Worm (Caenorhabditis elegans) whole organism, midembryonic: ENCODE measurements around the gene C14E2.6.
A peak's percentile ranks its signal among the peaks of the same experiment; 100 is the strongest.

Experiments used
- T22C8.4 ChIP-seq: fragments of 200-800 bp; sonication (Bioruptor generic); IDR thresholded peaks from 2 replicates; pipeline ENCODE4 v1.3.6; 2022; ENCODE audit warnings: missing genetic modification characterization, missing compliant biosample characterization
- cog-1 ChIP-seq: sonication (generic microtip); optimal IDR thresholded peaks from 2 replicates; lab custom pipeline; 2016; ENCODE audit warnings: missing genetic modification characterization, missing compliant biosample characterization
- flt-1 ChIP-seq: fragments of 200-800 bp; sonication (Bioruptor generic); IDR thresholded peaks from 2 replicates; pipeline ENCODE4 v1.3.6; 2022; ENCODE audit warnings: missing genetic modification characterization, missing compliant biosample characterization
- klf-2 ChIP-seq: fragments of 200-800 bp; sonication (Bioruptor generic); conservative IDR thresholded peaks from 2 replicates; pipeline ENCODE4 v1.3.6; 2022; ENCODE audit warnings: missing genetic modification reagents, missing genetic modification characterization, missing compliant biosample characterization
- med-1 ChIP-seq: sonication (generic microtip); optimal IDR thresholded peaks from 2 replicates; lab custom pipeline; 2017; ENCODE audit warnings: missing genetic modification characterization, mild to moderate bottlenecking, missing compliant biosample characterization, antibody characterized with exemption, missing genetic modification reagents; ENCODE audit not compliant: insufficient read depth
- ref-1 ChIP-seq: fragments of 200-800 bp; sonication (Bioruptor generic); conservative IDR thresholded peaks from 2 replicates; pipeline ENCODE4 v1.3.6; 2022; ENCODE audit warnings: missing genetic modification reagents, missing genetic modification characterization, missing compliant biosample characterization
- tab-1 ChIP-seq: fragments of 200-800 bp; sonication (Bioruptor generic); IDR thresholded peaks from 2 replicates; pipeline ENCODE4 v1.3.6; 2022; ENCODE audit warnings: missing genetic modification characterization, missing compliant biosample characterization
- ztf-23 ChIP-seq: fragments of 200-800 bp; sonication (Bioruptor generic); IDR thresholded peaks from 2 replicates; pipeline ENCODE4 v1.3.6; 2022; ENCODE audit warnings: missing genetic modification reagents, missing genetic modification characterization, missing compliant biosample characterization
- ztf-29 ChIP-seq: fragments of 200-800 bp; sonication (Bioruptor generic); IDR thresholded peaks from 2 replicates; pipeline ENCODE4 v1.3.6; 2022; ENCODE audit warnings: missing genetic modification reagents, missing genetic modification characterization, missing compliant biosample characterization

The C14E2.6 gene

DNA sequence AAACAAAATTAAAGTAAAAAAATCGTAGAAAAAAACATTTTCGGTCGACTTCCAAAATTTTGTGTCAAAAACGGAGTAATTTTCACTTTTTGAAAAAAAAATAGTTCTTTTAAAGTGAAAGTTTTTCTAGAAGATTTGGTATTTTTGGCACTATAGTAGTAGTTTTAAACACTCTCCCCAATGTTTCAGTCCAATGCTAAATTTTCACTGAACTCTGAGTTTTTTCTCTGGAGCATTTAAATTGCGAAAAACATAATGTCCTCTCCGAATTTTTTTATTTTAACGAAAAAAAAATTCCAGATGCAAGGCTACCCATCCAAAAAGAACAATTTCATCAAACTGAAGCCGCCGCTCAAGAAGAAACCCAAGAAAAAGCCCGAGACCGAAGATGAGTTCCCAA is 13.7 kb downstream of the C14E2.6 start, which contains the start of gene C14E2.7:
C14E2.7 (plus strand) TSS at position 301 of the 400 bp plus-strand sequence.
- no peak for TF ChIP-seq cog-1 (tag; lab: Kevin White, UChicago)
- no peak for TF ChIP-seq klf-2 (GFP tag; lab: Robert Waterston, UW)
- TF ChIP-seq med-1 (GFP tag; lab: Kevin White, UChicago) = no peak
- TF ChIP-seq ztf-23 (GFP tag; lab: Robert Waterston, UW) = no peak
- no peak for TF ChIP-seq tab-1 (GFP tag; lab: Robert Waterston, UW)
- no peak for TF ChIP-seq T22C8.4 (GFP tag; lab: Robert Waterston, UW)
- no peak for TF ChIP-seq ref-1 (GFP tag; lab: Robert Waterston, UW)
- TF ChIP-seq flt-1 = no peak
- TF ChIP-seq ztf-29 (GFP tag; lab: Robert Waterston, UW) = no peak

DNA sequence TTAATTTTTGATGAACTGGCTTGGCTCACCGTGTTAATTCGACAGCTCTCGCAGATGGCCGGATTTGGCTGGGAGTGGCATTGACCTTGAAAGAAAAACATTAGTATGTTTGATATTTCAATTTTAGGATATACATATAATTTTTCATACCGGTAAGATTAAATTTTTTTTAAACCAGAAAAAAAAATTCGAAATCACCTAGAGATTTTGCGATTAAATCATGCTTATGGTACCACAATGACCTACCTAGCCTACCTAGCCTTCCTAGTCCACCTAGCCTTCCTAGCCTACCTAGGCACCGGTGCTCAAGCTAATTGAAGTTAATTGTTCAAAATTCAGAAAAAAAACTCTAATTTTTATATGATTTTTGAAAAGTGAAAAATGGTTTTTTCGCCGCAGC is 18.4 kb downstream of the C14E2.6 start, which contains the start of gene C14E2.3:
C14E2.3 (minus strand) TSS at position 101 of the 400 bp plus-strand sequence.
- TF ChIP-seq flt-1 = no peak
- TF ChIP-seq ztf-23 (GFP tag; lab: Robert Waterston, UW) = no peak
- no peak for TF ChIP-seq tab-1 (GFP tag; lab: Robert Waterston, UW)
- no peak for TF ChIP-seq ref-1 (GFP tag; lab: Robert Waterston, UW)
- no peak for TF ChIP-seq klf-2 (GFP tag; lab: Robert Waterston, UW)
- TF ChIP-seq cog-1 (tag; lab: Kevin White, UChicago) = no peak
- no peak for TF ChIP-seq med-1 (GFP tag; lab: Kevin White, UChicago)
- no peak for TF ChIP-seq ztf-29 (GFP tag; lab: Robert Waterston, UW)
- no peak for TF ChIP-seq T22C8.4 (GFP tag; lab: Robert Waterston, UW)

DNA sequence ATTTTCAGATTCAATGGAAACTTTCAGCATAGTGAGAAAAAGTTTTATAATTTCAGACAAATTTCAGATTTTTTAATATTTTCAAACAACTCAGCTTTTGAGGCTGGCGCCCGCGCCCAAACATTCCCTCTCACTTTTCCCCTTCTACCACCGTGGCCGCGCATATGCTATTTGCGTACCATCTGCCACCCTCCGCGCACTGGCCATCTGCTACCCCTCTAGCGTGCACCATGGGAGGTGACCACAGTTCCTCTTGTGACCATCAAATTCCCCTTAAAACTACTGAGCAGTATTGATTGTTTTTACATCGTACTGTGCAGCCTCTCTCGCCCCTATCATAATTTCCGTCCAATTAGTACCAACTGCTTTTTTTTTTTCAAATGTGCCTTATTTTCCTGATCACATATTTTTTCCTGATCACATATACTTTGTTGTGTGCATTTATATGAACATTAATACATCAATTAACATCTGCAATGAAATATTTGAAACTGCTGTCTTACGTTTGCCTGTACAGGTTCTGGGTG is 28.8 kb downstream of the C14E2.6 start, which contains the start of gene C14E2.11:
C14E2.11 (plus strand) TSS at position 477 of the 527 bp plus-strand sequence.
- no peak for TF ChIP-seq T22C8.4 (GFP tag; lab: Robert Waterston, UW)
- no peak for TF ChIP-seq ref-1 (GFP tag; lab: Robert Waterston, UW)
- TF ChIP-seq med-1 (GFP tag; lab: Kevin White, UChicago) = no peak
- no peak for TF ChIP-seq tab-1 (GFP tag; lab: Robert Waterston, UW)
- no peak for TF ChIP-seq flt-1
- TF ChIP-seq cog-1 (tag; lab: Kevin White, UChicago) = no peak
- no peak for TF ChIP-seq ztf-29 (GFP tag; lab: Robert Waterston, UW)
- no peak for TF ChIP-seq ztf-23 (GFP tag; lab: Robert Waterston, UW)
- no peak for TF ChIP-seq klf-2 (GFP tag; lab: Robert Waterston, UW)

DNA sequence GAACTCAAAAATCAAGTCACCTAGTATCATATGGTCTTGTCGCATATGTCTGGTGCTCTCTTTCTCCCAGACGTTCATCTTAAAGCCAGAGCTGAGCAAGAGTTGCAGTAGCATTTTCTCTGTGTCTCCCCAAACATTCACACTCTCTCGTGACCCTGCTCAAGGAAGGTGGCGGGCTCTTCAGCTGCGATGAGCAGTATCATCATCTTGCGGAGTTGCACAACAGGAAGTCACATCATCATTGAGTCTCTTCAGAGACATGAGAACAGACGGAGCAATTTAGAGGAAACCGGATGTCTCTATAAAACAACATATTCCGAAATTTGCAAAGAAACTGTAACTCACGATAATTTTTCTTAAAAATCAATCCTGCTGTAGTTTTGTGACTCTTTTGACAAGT is 31.3 kb downstream of the C14E2.6 start:
- TF ChIP-seq cog-1 (tag; lab: Kevin White, UChicago) = no peak
- no peak for TF ChIP-seq tab-1 (GFP tag; lab: Robert Waterston, UW)
- no peak for TF ChIP-seq T22C8.4 (GFP tag; lab: Robert Waterston, UW)
- TF ChIP-seq klf-2 (GFP tag; lab: Robert Waterston, UW) = no peak
- TF ChIP-seq ztf-23 (GFP tag; lab: Robert Waterston, UW) = no peak
- TF ChIP-seq flt-1 = no peak
- TF ChIP-seq med-1 (GFP tag; lab: Kevin White, UChicago) = no peak
- TF ChIP-seq ref-1 (GFP tag; lab: Robert Waterston, UW) = no peak
- TF ChIP-seq ztf-29 (GFP tag; lab: Robert Waterston, UW) = no peak

DNA sequence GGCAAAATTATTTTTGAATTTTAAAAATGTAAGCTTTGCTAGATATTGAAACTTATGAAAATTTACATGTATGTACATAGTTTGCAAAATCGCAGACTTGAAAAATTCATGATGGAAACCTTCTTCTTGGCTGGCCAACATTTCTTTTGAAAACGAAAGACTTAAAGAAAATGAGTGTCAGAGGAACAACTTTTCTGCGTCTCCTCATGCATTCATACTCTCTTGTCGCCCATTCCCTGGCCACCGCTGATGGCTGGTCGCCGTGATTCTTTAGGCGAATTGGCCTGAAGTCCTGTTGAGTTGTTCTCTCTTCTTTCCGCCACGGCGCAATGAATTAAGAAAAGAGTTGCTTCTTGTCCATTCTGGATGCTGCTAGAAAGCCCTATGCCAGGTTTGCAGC is 33.8 kb downstream of the C14E2.6 start:
- no peak for TF ChIP-seq med-1 (GFP tag; lab: Kevin White, UChicago)
- TF ChIP-seq T22C8.4 (GFP tag; lab: Robert Waterston, UW) = no peak

DNA sequence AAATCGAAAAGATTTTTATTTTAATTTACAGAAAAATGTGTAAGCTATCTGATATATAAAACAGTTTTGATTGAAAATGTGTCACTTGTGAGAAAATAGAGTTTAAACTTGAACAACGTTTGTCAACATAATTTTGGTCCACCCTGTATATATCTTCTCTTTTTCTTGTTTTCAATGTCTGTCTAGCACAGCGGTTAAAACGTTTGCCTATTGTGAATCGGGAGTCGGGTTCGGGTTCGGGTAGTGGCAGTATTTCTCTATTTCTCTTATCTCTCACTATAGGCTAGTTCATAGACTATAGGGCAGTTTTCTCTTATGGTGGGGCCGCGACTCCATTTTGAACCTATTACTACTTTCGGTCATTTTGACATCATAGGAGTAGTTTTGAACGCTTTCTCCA is 38.7 kb downstream of the C14E2.6 start:
- TF ChIP-seq tab-1 (GFP tag; lab: Robert Waterston, UW) = no peak
- no peak for TF ChIP-seq cog-1 (tag; lab: Kevin White, UChicago)
- 0 out of 2 replicates have a peak, but pooled peaks have one; percentile 41 for TF ChIP-seq flt-1

DNA sequence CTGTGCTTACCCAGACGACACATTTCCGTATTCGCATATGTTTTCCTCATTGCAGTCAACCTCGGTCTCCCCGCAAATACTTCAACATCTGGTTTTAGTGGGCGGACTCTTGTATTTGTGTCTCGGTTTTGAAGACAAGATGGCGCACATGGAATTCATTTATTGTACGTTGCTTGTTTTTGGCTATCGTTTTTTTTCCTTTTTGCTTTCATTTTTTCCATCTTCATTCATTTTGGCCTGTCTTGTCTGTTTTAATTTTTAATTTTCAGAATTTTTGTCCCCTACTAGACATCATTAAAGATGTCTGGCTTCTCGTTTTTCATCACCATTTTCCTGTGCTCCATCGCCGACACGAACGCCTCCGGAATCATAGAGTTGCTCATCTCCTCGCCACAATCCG is 43.2 kb downstream of the C14E2.6 start, which contains the start of gene arg-1:
arg-1 (plus strand) TSS at position 301 of the 400 bp plus-strand sequence.
- TF ChIP-seq cog-1 (tag; lab: Kevin White, UChicago) = no peak
- no peak for TF ChIP-seq tab-1 (GFP tag; lab: Robert Waterston, UW)
- TF ChIP-seq ztf-29 (GFP tag; lab: Robert Waterston, UW) = no peak

ce11 chrX:1785692-1786091 is 44.1 kb downstream of the C14E2.6 start:
- no peak for TF ChIP-seq cog-1 (tag; lab: Kevin White, UChicago)
- no peak for TF ChIP-seq klf-2 (GFP tag; lab: Robert Waterston, UW)
- no peak for TF ChIP-seq flt-1

- TF ChIP-seq ztf-29 (GFP tag; lab: Robert Waterston, UW) = no peak
- no peak for TF ChIP-seq cog-1 (tag; lab: Kevin White, UChicago)
- no peak for TF ChIP-seq tab-1 (GFP tag; lab: Robert Waterston, UW)
- TF ChIP-seq flt-1 = no peak
- no peak for TF ChIP-seq med-1 (GFP tag; lab: Kevin White, UChicago)
- TF ChIP-seq ref-1 (GFP tag; lab: Robert Waterston, UW) = no peak
- TF ChIP-seq klf-2 (GFP tag; lab: Robert Waterston, UW) = no peak
- TF ChIP-seq ztf-23 (GFP tag; lab: Robert Waterston, UW) = no peak
- no peak for TF ChIP-seq T22C8.4 (GFP tag; lab: Robert Waterston, UW)
Observed at ce11 chrX:1777988-1778387, 51.8 kb downstream of the C14E2.6 start, which contains the start of gene elc-2. Gene elc-2, minus strand, starts transcription at chrX:1778088.
